Fruit fly (Drosophila melanogaster): Measurements from ENCODE around the gene hb.
A peak's percentile ranks its signal among the peaks of the same experiment; 100 is the strongest.

The hb gene

dm6 chr3R:8673803-8674234 lies 23.8 kb downstream of the hb start, which contains the start of gene mRpL19 (continued):
- TF ChIP-seq CG7372 (GFP tag; IDR thresholded peaks at IDR 0.05) (no peak), CG15269 (tag; optimal IDR thresholded peaks at IDR 0.05) (peak; percentile 62), Hr51 (GFP tag; optimal IDR thresholded peaks at IDR 0.05) (peak in 1 of 2 experiments; percentile 48), HmgZ (tag; optimal IDR thresholded peaks at IDR 0.05) (peak; percentile 17), CG17361 (GFP tag; IDR thresholded peaks at IDR 0.05) (peak; percentile 61; the same call in 1 of the 3 replicates), unpg (GFP tag; optimal IDR thresholded peaks at IDR 0.05) (peak; percentile 63), nom (GFP tag; optimal IDR thresholded peaks at IDR 0.05) (peak; percentile 23), ham (GFP tag; IDR thresholded peaks at IDR 0.05) (no peak), CG16813 (GFP tag; IDR thresholded peaks at IDR 0.05; ENCODE audit: partially characterized antibody) (peak; percentile 55), sob (GFP tag; IDR thresholded peaks at IDR 0.05) (no peak), CG8290 (GFP tag; optimal IDR thresholded peaks at IDR 0.05) (peak; percentile 45), CG8290 (tag; optimal IDR thresholded peaks at IDR 0.05) (no peak), CG7839 (tag; optimal IDR thresholded peaks at IDR 0.05) (peak; percentile 42), CG7987 (GFP tag; optimal IDR thresholded peaks at IDR 0.05) (no peak), z (GFP tag; IDR thresholded peaks at IDR 0.05) (no peak), CG13123 (GFP tag; optimal IDR thresholded peaks at IDR 0.05) (peak; percentile 6), CG18262 (tag; optimal IDR thresholded peaks at IDR 0.05) (peak; percentile 63), Dp (GFP tag; optimal IDR thresholded peaks at IDR 0.05) (peak; percentile 31), Bteb2 (GFP tag; optimal IDR thresholded peaks at IDR 0.05) (peak; percentile 6), ato (GFP tag; IDR thresholded peaks at IDR 0.05; ENCODE audit: partially characterized antibody) (peak; percentile 53; the same call in 1 of the 2 replicates), CG11504 (tag; optimal IDR thresholded peaks at IDR 0.05) (peak; percentile 60), inv (GFP tag; IDR thresholded peaks at IDR 0.05; ENCODE audit: partially characterized antibody) (0 out of 2 replicates have a peak, but pooled peaks have one; percentile 6), CG10147 (GFP tag; optimal IDR thresholded peaks at IDR 0.05) (peak; percentile 46), CG9797 (GFP tag; optimal IDR thresholded peaks at IDR 0.05) (peak; percentile 26), fd3F (GFP tag; optimal IDR thresholded peaks at IDR 0.05) (no peak), D19A (tag; optimal IDR thresholded peaks at IDR 0.05) (peak; percentile 64), bbx (GFP tag; IDR thresholded peaks at IDR 0.05; ENCODE audit: partially characterized antibody) (peak; percentile 81), dpn (GFP tag; optimal IDR thresholded peaks at IDR 0.05) (peak in 1 of 2 experiments; percentile 3), tap (tag; optimal IDR thresholded peaks at IDR 0.05) (peak; percentile 59), CG11093 (GFP tag; IDR thresholded peaks at IDR 0.05) (no peak), CG8478 (optimal IDR thresholded peaks at IDR 0.05) (no peak), MESR4 (GFP tag; optimal IDR thresholded peaks at IDR 0.05) (peak; percentile 73), chinmo (GFP tag; IDR thresholded peaks at IDR 0.05; ENCODE audit: partially characterized antibody) (0 out of 4 replicates have a peak, but pooled peaks have one; percentile 40), Atf6 (GFP tag; IDR thresholded peaks at IDR 0.05) (no peak), CG2129 (GFP tag; IDR thresholded peaks at IDR 0.05; ENCODE audit: partially characterized antibody) (peak; percentile 26), dmrt99B (tag; optimal IDR thresholded peaks at IDR 0.05) (peak; percentile 33), wor (GFP tag; IDR thresholded peaks at IDR 0.05) (no peak), CG17568 (GFP tag; optimal IDR thresholded peaks at IDR 0.05) (peak; percentile 49), Max (GFP tag; optimal IDR thresholded peaks at IDR 0.05) (peak; percentile 1), Asciz (GFP tag; optimal IDR thresholded peaks at IDR 0.05) (no peak), zfh1 (GFP tag; IDR thresholded peaks at IDR 0.05) (no peak), caup (GFP tag; optimal IDR thresholded peaks at IDR 0.05; ENCODE audit: severe bottlenecking) (peak; percentile 0), HLH54F (GFP tag; optimal IDR thresholded peaks at IDR 0.05) (no peak), CG12071 (GFP tag; optimal IDR thresholded peaks at IDR 0.05) (no peak), gsb-n (tag; optimal IDR thresholded peaks at IDR 0.05) (peak; percentile 73), CG18476 (GFP tag; optimal IDR thresholded peaks at IDR 0.05) (peak; percentile 17), CG6272 (GFP tag; IDR thresholded peaks at IDR 0.05) (no peak), lola (GFP tag; optimal IDR thresholded peaks at IDR 0.05) (peak in 1 of 3 experiments; percentile 51), CG15696 (tag; optimal IDR thresholded peaks at IDR 0.05) (peak; percentile 60)

All from whole organism, embryonic.